Worm (Caenorhabditis elegans) whole organism, midembryonic: Measurements from ENCODE around the gene mig-10.
"Not testable (repeated sequence)": the region's sequence is repeated elsewhere in the genome, so short reads cannot be mapped to it uniquely, and the experiment has no call there.

Experiments used
- flt-1 ChIP-seq: fragments of 200-800 bp; sonication (Bioruptor generic); IDR thresholded peaks from 2 replicates; pipeline ENCODE4 v1.3.6; 2022; ENCODE audit warnings: missing genetic modification characterization, missing compliant biosample characterization
- ztf-23 ChIP-seq: fragments of 200-800 bp; sonication (Bioruptor generic); IDR thresholded peaks from 2 replicates; pipeline ENCODE4 v1.3.6; 2022; ENCODE audit warnings: missing genetic modification reagents, missing genetic modification characterization, missing compliant biosample characterization

ce11 chrIII:8339372-8339771 lies 60.5 kb downstream of the mig-10 start, which contains the start of gene clc-28:
- TF ChIP-seq ztf-23, flt-1 (GFP tag; lab: Robert Waterston, UW): not testable (repeated sequence)
